Worm (Caenorhabditis elegans): Measurements from ENCODE around the gene srd-21.

Gene srd-21

DNA sequence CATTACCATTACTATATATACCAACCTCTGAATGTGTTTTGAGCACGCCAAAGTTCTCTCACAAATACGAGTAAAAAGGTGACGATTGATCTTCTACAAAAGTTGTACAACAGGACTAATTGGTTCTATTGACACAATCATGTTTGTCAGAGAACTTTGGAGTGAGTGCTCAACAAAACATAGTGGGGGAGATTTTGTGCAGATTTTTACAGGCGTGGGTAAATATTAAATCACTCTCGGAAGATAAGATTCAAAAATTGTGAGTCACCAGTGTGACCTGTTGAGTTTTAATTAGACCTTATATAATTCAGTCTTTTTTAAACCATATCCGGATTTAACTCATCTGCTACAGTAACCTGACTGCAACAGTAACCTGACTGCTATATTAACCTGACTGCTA lies 42.5 kb downstream of the srd-21 start, which contains the start of gene F14F8.8:
F14F8.8 (minus strand) TSS at position 101 of the 400 bp plus-strand sequence.
- TF ChIP-seq lin-39 (tag; optimal IDR thresholded peaks at IDR 0.05) (no peak), C16A3.4 (tag; optimal IDR thresholded peaks at IDR 0.05) (no peak), C04F5.9 (tag; optimal IDR thresholded peaks at IDR 0.05) (no peak), fkh-8 (tag; optimal IDR thresholded peaks at IDR 0.05) (no peak), lin-13 (GFP tag; optimal IDR thresholded peaks at IDR 0.05) (no peak), xbp-1 (tag; optimal IDR thresholded peaks at IDR 0.05) (no peak), lin-14 (GFP tag; optimal IDR thresholded peaks at IDR 0.05) (no peak)

DNA sequence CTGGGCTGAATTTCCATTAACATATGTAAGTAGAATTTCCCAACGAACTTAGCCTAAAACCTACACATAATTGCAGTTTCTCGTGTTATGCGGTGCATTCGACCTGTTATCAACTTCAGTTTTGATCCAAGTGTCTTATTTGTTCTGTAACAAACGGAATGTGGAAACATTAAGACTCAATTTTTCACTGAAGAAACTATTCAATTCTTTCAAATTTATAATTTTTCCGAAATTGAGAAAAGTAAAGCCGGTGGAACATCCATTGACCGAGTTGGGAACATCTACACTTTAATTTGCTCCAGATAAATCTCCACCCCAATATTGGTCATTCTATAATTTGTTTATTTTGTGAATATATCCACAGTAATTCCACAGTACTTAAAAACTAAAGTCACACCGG lies 44.7 kb downstream of the srd-21 start:
- TF ChIP-seq skn-1 (tag; optimal IDR thresholded peaks at IDR 0.05) (no peak), ceh-63 (GFP tag; optimal IDR thresholded peaks at IDR 0.05) (no peak), ztf-11 (tag; optimal IDR thresholded peaks at IDR 0.05) (no peak), aha-1 (tag; optimal IDR thresholded peaks at IDR 0.05) (no peak), ztf-4 (tag; optimal IDR thresholded peaks at IDR 0.05) (no peak), lin-15B (tag; optimal IDR thresholded peaks at IDR 0.05) (no peak), ets-5 (GFP tag; IDR thresholded peaks at IDR 0.05) (no peak), ama-1 (optimal IDR thresholded peaks at IDR 0.05) (no peak), xbp-1 (tag; optimal IDR thresholded peaks at IDR 0.05) (no peak), unc-98 (GFP tag; IDR thresholded peaks at IDR 0.05) (no peak)

DNA sequence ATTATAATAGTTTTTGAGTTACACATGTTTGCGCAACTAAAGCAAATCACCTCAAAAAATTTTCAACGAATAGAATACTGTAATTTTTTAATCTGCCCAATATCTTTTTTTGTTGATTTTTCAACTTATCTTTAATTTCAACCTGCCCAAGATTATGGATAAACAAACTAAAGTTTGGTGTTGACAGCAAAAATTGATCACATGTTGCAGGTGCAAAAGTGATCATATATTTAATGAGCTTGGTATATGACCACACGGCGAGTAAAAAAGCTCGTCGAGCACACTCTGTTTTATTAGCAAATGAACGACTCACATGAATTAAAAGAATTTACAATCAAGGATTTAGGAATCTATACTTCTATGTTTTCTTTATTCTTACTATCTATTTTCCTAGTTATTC lies 45.9 kb downstream of the srd-21 start, which contains the start of gene srz-1:
srz-1 (plus strand) TSS at position 301 of the 400 bp plus-strand sequence.
- TF ChIP-seq hpl-2 (GFP tag; optimal IDR thresholded peaks at IDR 0.05) (no peak), dpl-1 (GFP tag; optimal IDR thresholded peaks at IDR 0.05) (no peak), mep-1 (tag; optimal IDR thresholded peaks at IDR 0.05) (no peak), blmp-1 (tag; optimal IDR thresholded peaks at IDR 0.05) (no peak), efl-1 (optimal IDR thresholded peaks at IDR 0.05) (no peak), efl-1 (GFP tag; optimal IDR thresholded peaks at IDR 0.05 in 1 of 2) (no peak), rnt-1 (tag; optimal IDR thresholded peaks at IDR 0.05) (no peak), ztf-4 (tag; optimal IDR thresholded peaks at IDR 0.05) (no peak), xbp-1 (tag; optimal IDR thresholded peaks at IDR 0.05) (no peak), snu-23 (GFP tag; optimal IDR thresholded peaks at IDR 0.05) (no peak), jun-1 (tag; optimal IDR thresholded peaks at IDR 0.05) (no peak), nhr-20 (tag; optimal IDR thresholded peaks at IDR 0.05) (no peak), unc-86 (tag; optimal IDR thresholded peaks at IDR 0.05) (no peak), lin-35 (GFP tag; optimal IDR thresholded peaks at IDR 0.05) (no peak), nhr-77 (tag; optimal IDR thresholded peaks at IDR 0.05) (no peak), ama-1 (optimal IDR thresholded peaks at IDR 0.05) (no peak), fkh-10 (GFP tag; optimal IDR thresholded peaks at IDR 0.05) (no peak)

DNA sequence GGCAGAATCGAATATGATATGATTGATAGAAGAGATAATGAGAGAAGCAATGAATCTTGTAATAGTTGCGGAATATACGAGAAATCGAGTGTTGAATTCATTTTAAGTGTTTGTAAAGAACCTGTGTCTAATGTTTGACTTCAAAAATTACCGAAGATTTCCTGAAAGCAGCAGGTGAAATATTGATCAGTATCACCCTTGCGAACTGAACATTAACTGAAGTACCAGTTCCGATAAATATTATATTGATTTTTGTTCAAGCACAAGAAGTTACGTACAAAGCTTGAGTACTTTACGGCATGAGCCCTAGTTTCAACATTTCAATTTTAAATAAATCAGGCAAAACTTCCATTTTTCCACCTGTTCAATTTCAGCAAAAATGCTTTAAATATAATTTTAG lies 49.5 kb downstream of the srd-21 start, which contains the start of gene srz-103:
srz-103 (minus strand) TSS at position 101 of the 400 bp plus-strand sequence.
- no peak for TF ChIP-seq unc-98 (GFP tag; IDR thresholded peaks at IDR 0.05)
- no peak for TF ChIP-seq elt-3 (tag; optimal IDR thresholded peaks at IDR 0.05)
- no peak for TF ChIP-seq snpc-4 (tag; optimal IDR thresholded peaks at IDR 0.05)
- TF ChIP-seq fkh-8 (tag; optimal IDR thresholded peaks at IDR 0.05) = no peak
- no peak for TF ChIP-seq nhr-84 (tag; optimal IDR thresholded peaks at IDR 0.05)
- no peak for TF ChIP-seq nhr-237 (tag; optimal IDR thresholded peaks at IDR 0.05)
- no peak for TF ChIP-seq ztf-11 (tag; optimal IDR thresholded peaks at IDR 0.05)
- no peak for TF ChIP-seq hpl-2 (GFP tag; optimal IDR thresholded peaks at IDR 0.05)

DNA sequence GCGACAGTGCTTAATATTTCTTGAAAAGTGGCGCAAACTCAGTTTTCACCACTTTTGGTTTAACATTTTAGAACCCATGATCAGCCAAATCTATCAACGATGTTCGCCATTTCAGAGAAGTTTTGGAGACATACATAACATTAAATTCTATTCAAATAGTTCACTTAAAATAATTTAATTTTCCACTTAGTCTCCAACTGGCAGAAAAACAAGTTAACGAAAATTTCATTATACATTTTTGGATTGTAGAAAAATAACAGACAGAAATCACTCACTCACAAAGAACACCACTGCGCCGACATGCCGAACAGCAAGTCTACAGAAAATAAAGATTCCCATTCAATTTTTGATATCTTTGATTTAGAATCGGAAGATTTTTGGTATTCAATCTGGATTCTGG lies 50.3 kb downstream of the srd-21 start, which contains the start of gene srw-44:
srw-44 (plus strand) TSS at position 301 of the 400 bp plus-strand sequence.
- TF ChIP-seq ceh-63 (GFP tag; optimal IDR thresholded peaks at IDR 0.05) (no peak), pag-3 (tag; optimal IDR thresholded peaks at IDR 0.05; ENCODE audit: borderline replicate concordance, insufficient read depth) (no peak), sup-37 (GFP tag; optimal IDR thresholded peaks at IDR 0.05) (no peak), mab-9 (GFP tag; IDR thresholded peaks at IDR 0.05) (no peak)

All from whole organism, L1 larva.